Fruit fly (Drosophila melanogaster) whole organism, prepupa: ENCODE measurements around the gene CG7213.

Experiments
- CG11762 ChIP-seq: fragments of 200-800 bp; sonication (Bioruptor generic); optimal IDR thresholded peaks from 3 replicates; lab custom pipeline; 2016; ENCODE audit warnings: missing biosample characterization, missing genetic modification characterization; ENCODE audit not compliant: insufficient read depth
- CG7368 ChIP-seq: fragments of 200-800 bp; sonication (Bioruptor generic); optimal IDR thresholded peaks from 3 replicates; lab custom pipeline; 2016; ENCODE audit warnings: missing biosample characterization, missing genetic modification characterization
- Eip75B ChIP-seq: fragments of 200-800 bp; sonication (Bioruptor generic); optimal IDR thresholded peaks from 3 replicates; lab custom pipeline; 2016; ENCODE audit warnings: missing biosample characterization, missing genetic modification characterization
- achi ChIP-seq: fragments of 200-800 bp; sonication (Bioruptor generic); optimal IDR thresholded peaks from 3 replicates; lab custom pipeline; 2016; ENCODE audit warnings: missing biosample characterization, missing genetic modification characterization
- dsx ChIP-seq: fragments of 200-800 bp; optimal IDR thresholded peaks from 3 replicates; lab custom pipeline; 2019; ENCODE audit warnings: missing biosample characterization, mild to moderate bottlenecking, missing genetic modification characterization, moderate library complexity; ENCODE audit not compliant: poor library complexity, severe bottlenecking
- fd85E ChIP-seq: fragments of 200-800 bp; sonication (Bioruptor generic); optimal IDR thresholded peaks from 3 replicates; lab custom pipeline; 2016; ENCODE audit warnings: missing biosample characterization, missing genetic modification characterization

DNA sequence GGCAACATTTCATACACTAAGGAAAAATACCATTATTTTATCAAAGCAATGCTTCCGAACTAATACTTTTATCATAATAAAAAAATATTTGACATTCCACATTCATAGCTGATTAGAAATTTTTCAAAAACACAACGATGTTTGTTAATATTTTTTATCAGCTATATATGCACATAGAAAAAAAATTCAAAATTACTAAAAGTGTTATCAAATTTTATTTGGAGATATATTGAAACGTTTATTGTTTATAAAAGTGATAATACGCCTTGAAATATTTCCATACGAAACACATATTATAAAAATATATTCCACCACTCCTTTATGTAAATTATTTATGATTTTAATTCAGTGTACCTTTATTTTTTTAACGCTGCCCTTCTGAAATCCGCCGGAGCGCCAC lies 45.4 kb upstream of the CG7213 start:
- TF ChIP-seq Eip75B (GFP tag; lab: Kevin White, UChicago) (no peak), CG7368 (GFP tag; lab: Kevin White, UChicago) (no peak), dsx (GFP tag; lab: Kevin White, UChicago) (no peak), fd85E (GFP tag; lab: Kevin White, UChicago) (no peak), CG11762 (GFP tag; lab: Kevin White, UChicago) (no peak), achi (GFP tag; lab: Kevin White, UChicago) (no peak)
